Fruit fly (Drosophila melanogaster) whole organism, wandering third instar larva: Measurements from ENCODE around the gene CG13917.

Source experiments
- Abd-B ChIP-seq: fragments of >200 bp; optimal IDR thresholded peaks from 2 replicates; lab custom pipeline; 2017; ENCODE audit warnings: missing biosample characterization, missing genetic modification characterization
- CG32264 ChIP-seq: fragments of 200-800 bp; sonication (Bioruptor generic); optimal IDR thresholded peaks from 2 replicates; lab custom pipeline; 2016; ENCODE audit warnings: missing biosample characterization, missing genetic modification characterization
- CG9705 ChIP-seq: fragments of 200-800 bp; sonication (Bioruptor generic); optimal IDR thresholded peaks from 2 replicates; lab custom pipeline; 2018; ENCODE audit warnings: missing biosample characterization, mild to moderate bottlenecking, missing genetic modification characterization
- CrebA ChIP-seq: fragments of 200-800 bp; sonication (Bioruptor generic); optimal IDR thresholded peaks from 2 replicates; lab custom pipeline; 2016; ENCODE audit warnings: missing biosample characterization, mild to moderate bottlenecking, missing genetic modification characterization, borderline replicate concordance
- Dfd ChIP-seq: fragments of >200 bp; optimal IDR thresholded peaks from 2 replicates; lab custom pipeline; 2017; ENCODE audit warnings: missing biosample characterization, missing genetic modification characterization
- Dif ChIP-seq: fragments of 200-275, 200-300 bp; sonication (Bioruptor generic); optimal IDR thresholded peaks from 2 replicates; lab custom pipeline; 2018; ENCODE audit warnings: missing biosample characterization, missing genetic modification characterization; ENCODE audit not compliant: partially characterized antibody
- GATAd ChIP-seq: sonication (Bioruptor generic); optimal IDR thresholded peaks from 2 replicates; lab custom pipeline; 2016; ENCODE audit warnings: missing biosample characterization, missing genetic modification characterization
- HLH106 ChIP-seq: fragments of 200-800 bp; optimal IDR thresholded peaks from 3 replicates; lab custom pipeline; 2019; ENCODE audit warnings: missing biosample characterization, mild to moderate bottlenecking, missing genetic modification characterization, moderate library complexity
- Hnf4 ChIP-seq: fragments of 200-800 bp; sonication (Bioruptor generic); optimal IDR thresholded peaks from 2 replicates; lab custom pipeline; 2016; ENCODE audit warnings: missing biosample characterization, mild to moderate bottlenecking, missing genetic modification characterization
- Hr78 ChIP-seq: fragments of >200 bp; optimal IDR thresholded peaks from 2 replicates; lab custom pipeline; 2017; ENCODE audit warnings: missing biosample characterization, missing genetic modification characterization
- Hr83 ChIP-seq: fragments of 200-300 bp; sonication (Bioruptor generic); optimal IDR thresholded peaks from 2 replicates; lab custom pipeline; 2016; ENCODE audit warnings: missing biosample characterization, mild to moderate bottlenecking, missing genetic modification characterization, moderate library complexity; ENCODE audit not compliant: poor library complexity, severe bottlenecking
- Jra ChIP-seq: sonication (Bioruptor generic); optimal IDR thresholded peaks from 2 replicates; lab custom pipeline; 2016; ENCODE audit warnings: missing biosample characterization, missing genetic modification characterization
- Mio ChIP-seq: sonication (Bioruptor generic); optimal IDR thresholded peaks from 2 replicates; lab custom pipeline; 2016; ENCODE audit warnings: missing biosample characterization, missing genetic modification characterization
- Myc ChIP-seq: fragments of >200 bp; optimal IDR thresholded peaks from 2 replicates; lab custom pipeline; 2017
- N ChIP-seq: fragments of >200 bp; optimal IDR thresholded peaks from 2 replicates; lab custom pipeline; 2018; ENCODE audit warnings: missing biosample characterization, missing external identifiers, missing genetic modification characterization
- OdsH ChIP-seq: fragments of 200-800 bp; sonication (Bioruptor generic); optimal IDR thresholded peaks from 2 replicates; lab custom pipeline; 2016; ENCODE audit warnings: missing biosample characterization, mild to moderate bottlenecking, missing genetic modification characterization
- Rel ChIP-seq, 2 experiments: fragments of 200-800 bp; sonication (Bioruptor generic) in 1 of 2; optimal IDR thresholded peaks; 2 replicates in 1 of 2; 3 replicates in 1 of 2; lab custom pipeline; 2016 to 2019; ENCODE audit warnings: mild to moderate bottlenecking in 2 of 2, missing biosample characterization in 2 of 2, missing genetic modification characterization in 2 of 2, moderate library complexity in 1 of 2
- Sp1 ChIP-seq: fragments of 200-800 bp; sonication (Bioruptor generic); optimal IDR thresholded peaks from 3 replicates; lab custom pipeline; 2019; ENCODE audit warnings: missing biosample characterization, mild to moderate bottlenecking, missing genetic modification characterization, moderate library complexity
- Vsx2 ChIP-seq: fragments of 200-300, 225-300 bp; sonication (Bioruptor generic); optimal IDR thresholded peaks from 2 replicates; lab custom pipeline; 2018; ENCODE audit warnings: missing biosample characterization, missing genetic modification characterization; ENCODE audit not compliant: partially characterized antibody
- br ChIP-seq: fragments of 200-800 bp; sonication (Bioruptor generic); optimal IDR thresholded peaks from 2 replicates; lab custom pipeline; 2016; ENCODE audit warnings: missing biosample characterization, missing genetic modification characterization
- brk ChIP-seq: fragments of 200-800 bp; sonication (Bioruptor generic); optimal IDR thresholded peaks from 2 replicates; lab custom pipeline; 2016; ENCODE audit warnings: missing biosample characterization, mild to moderate bottlenecking, missing genetic modification characterization
- dl ChIP-seq, 2 experiments: fragments of 175-275, 200-275 bp in 1 of 2; fragments of 200-275 bp in 1 of 2; sonication (Bioruptor generic); optimal IDR thresholded peaks; lab custom pipeline; 2018; ENCODE audit warnings: mild to moderate bottlenecking in 2 of 2, missing biosample characterization in 2 of 2, missing genetic modification characterization in 2 of 2, moderate library complexity in 2 of 2; ENCODE audit not compliant: partially characterized antibody in 2 of 2, insufficient read depth in 1 of 2
- dmrt93B ChIP-seq: fragments of 200-800 bp; sonication (Bioruptor generic); optimal IDR thresholded peaks from 2 replicates; lab custom pipeline; 2018; ENCODE audit warnings: missing biosample characterization, mild to moderate bottlenecking, missing genetic modification characterization
- dsf ChIP-seq: sonication (Bioruptor generic); optimal IDR thresholded peaks from 2 replicates; lab custom pipeline; 2016; ENCODE audit warnings: missing biosample characterization, missing genetic modification characterization, borderline replicate concordance
- ey ChIP-seq: fragments of 200-800 bp; sonication (Bioruptor generic); optimal IDR thresholded peaks from 2 replicates; lab custom pipeline; 2016; ENCODE audit warnings: missing biosample characterization, missing genetic modification characterization
- foxo ChIP-seq, 2 experiments: fragments of 200-800 bp; sonication (Bioruptor generic); optimal IDR thresholded peaks; 2 replicates in 1 of 2; 3 replicates in 1 of 2; lab custom pipeline; 2016 to 2017; ENCODE audit warnings: missing biosample characterization in 2 of 2, missing genetic modification characterization in 2 of 2
- fru ChIP-seq: fragments of 200-800 bp; sonication (Bioruptor generic); optimal IDR thresholded peaks from 3 replicates; lab custom pipeline; 2016; ENCODE audit warnings: missing biosample characterization, mild to moderate bottlenecking, missing genetic modification characterization
- h ChIP-seq: fragments of 200-800 bp; sonication (Bioruptor generic); optimal IDR thresholded peaks from 3 replicates; lab custom pipeline; 2016; ENCODE audit warnings: missing biosample characterization, mild to moderate bottlenecking, missing genetic modification characterization
- jim ChIP-seq: fragments of 175-275, 200-325 bp; sonication (Bioruptor generic); optimal IDR thresholded peaks from 2 replicates; lab custom pipeline; 2016; ENCODE audit warnings: missing biosample characterization, mild to moderate bottlenecking, missing genetic modification characterization
- lola ChIP-seq: fragments of >200 bp; optimal IDR thresholded peaks from 2 replicates; lab custom pipeline; 2017; ENCODE audit warnings: missing biosample characterization, missing genetic modification characterization
- pan ChIP-seq: fragments of >200 bp; optimal IDR thresholded peaks from 2 replicates; lab custom pipeline; 2017
- psq ChIP-seq: fragments of 200-800 bp; sonication (Bioruptor generic); optimal IDR thresholded peaks from 3 replicates; lab custom pipeline; 2017; ENCODE audit warnings: missing biosample characterization, mild to moderate bottlenecking, missing genetic modification characterization, moderate library complexity
- rgr ChIP-seq: fragments of 200-800 bp; sonication (Bioruptor generic); optimal IDR thresholded peaks from 3 replicates; lab custom pipeline; 2016; ENCODE audit warnings: missing biosample characterization, mild to moderate bottlenecking, missing genetic modification characterization
- sage ChIP-seq: fragments of 200-800 bp; sonication (Bioruptor generic); optimal IDR thresholded peaks from 2 replicates; lab custom pipeline; 2016; ENCODE audit warnings: missing biosample characterization, mild to moderate bottlenecking, missing genetic modification characterization
- sv ChIP-seq: fragments of 200-800 bp; sonication (Bioruptor generic); optimal IDR thresholded peaks from 3 replicates; lab custom pipeline; 2016; ENCODE audit warnings: missing biosample characterization, missing genetic modification characterization
- tai ChIP-seq: sonication (Bioruptor generic); optimal IDR thresholded peaks from 2 replicates; lab custom pipeline; 2016; ENCODE audit warnings: missing biosample characterization, missing genetic modification characterization
- usp ChIP-seq: fragments of >200 bp; optimal IDR thresholded peaks from 2 replicates; lab custom pipeline; 2017; ENCODE audit warnings: missing biosample characterization, missing genetic modification characterization
- woc ChIP-seq: sonication (Bioruptor generic); optimal IDR thresholded peaks from 2 replicates; lab custom pipeline; 2016; ENCODE audit warnings: missing biosample characterization, mild to moderate bottlenecking, missing genetic modification characterization

The CG13917 gene

DNA sequence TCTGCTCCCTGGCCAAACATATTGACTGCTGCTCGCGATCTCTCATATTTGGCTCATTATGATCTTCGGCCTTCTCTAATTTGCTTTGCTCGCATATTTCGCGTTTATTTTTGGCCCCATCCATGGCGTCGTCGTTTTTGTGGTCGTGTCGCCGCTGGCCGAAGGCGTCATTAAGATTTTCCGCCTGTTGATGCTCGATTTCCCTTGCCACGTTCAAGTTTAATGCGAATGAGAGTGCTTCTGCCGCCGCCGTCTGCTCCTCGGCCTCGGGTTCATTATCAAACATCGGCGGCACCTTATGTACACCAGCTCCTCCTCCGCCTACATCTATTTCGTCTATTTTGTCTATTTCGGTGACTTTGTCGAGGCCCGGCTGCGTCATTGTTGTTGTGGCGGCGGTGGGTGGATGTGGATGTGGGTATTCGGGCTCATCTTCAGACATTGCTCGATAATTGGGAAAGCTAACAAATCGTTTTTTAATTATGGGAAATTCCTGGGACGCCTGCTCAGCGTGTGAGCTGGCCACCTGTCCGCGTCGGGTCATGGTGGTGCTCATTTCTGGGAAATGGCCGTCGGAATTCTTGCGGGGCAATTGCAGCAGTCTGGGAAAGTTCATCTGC is 38.1 kb downstream of the CG13917 start:
- no peak for TF ChIP-seq Hr83 (GFP tag; lab: Kevin White, UChicago)
- no peak for TF ChIP-seq ey
- no peak for TF ChIP-seq tai
- no peak for TF ChIP-seq CG9705 (GFP tag; lab: Kevin White, UChicago)
- no peak for TF ChIP-seq brk
- TF ChIP-seq GATAd (GFP tag; lab: Kevin White, UChicago): no peak
- no peak for TF ChIP-seq Hr78 (GFP tag; lab: Kevin White, UChicago)
- no peak for TF ChIP-seq Rel (GFP tag; optimal IDR thresholded peaks at IDR 0.05; lab: Kevin White, UChicago)
- TF ChIP-seq Rel (tag; optimal IDR thresholded peaks at IDR 0.05; lab: Kevin White, UChicago): no peak
- TF ChIP-seq psq (GFP tag; lab: Kevin White, UChicago): no peak
- TF ChIP-seq OdsH (GFP tag; lab: Kevin White, UChicago): no peak
- TF ChIP-seq dsf (GFP tag; lab: Kevin White, UChicago): no peak
- no peak for TF ChIP-seq dmrt93B (GFP tag; lab: Kevin White, UChicago)
- TF ChIP-seq sage (GFP tag; lab: Kevin White, UChicago): no peak
- no peak for TF ChIP-seq Hnf4 (GFP tag; lab: Kevin White, UChicago)
- no peak for TF ChIP-seq Myc (lab: Kevin White, UChicago)
- TF ChIP-seq h: no peak

DNA sequence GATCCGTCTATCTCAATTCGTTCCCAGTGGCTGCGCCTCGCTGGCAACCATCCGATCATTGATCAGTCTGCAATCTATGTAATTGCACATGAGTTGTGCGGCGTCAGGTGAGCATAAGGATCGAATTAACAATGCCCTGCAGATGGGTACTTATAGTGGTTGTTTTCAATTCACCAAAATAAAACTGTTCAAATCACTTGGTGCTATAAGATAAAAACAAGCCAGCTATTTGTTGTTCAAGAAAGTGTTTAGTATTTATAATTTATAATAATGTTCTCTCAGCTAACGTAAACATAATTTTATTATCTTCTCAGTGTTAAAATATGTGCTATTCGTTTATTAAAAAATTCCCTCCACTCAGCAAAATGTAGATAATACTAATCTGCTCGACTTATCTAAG is 39.2 kb downstream of the CG13917 start, which contains the start of gene CG12105:
Gene CG12105 (minus strand): TSS at position 101 of the 400 bp plus-strand sequence.
- TF ChIP-seq CG32264 (GFP tag; lab: Kevin White, UChicago): no peak
- no peak for TF ChIP-seq woc (GFP tag; lab: Kevin White, UChicago)
- TF ChIP-seq N (GFP tag; lab: Kevin White, UChicago): no peak
- TF ChIP-seq Rel (GFP tag; optimal IDR thresholded peaks at IDR 0.05; lab: Kevin White, UChicago): no peak
- TF ChIP-seq Rel (tag; optimal IDR thresholded peaks at IDR 0.05; lab: Kevin White, UChicago): no peak

DNA sequence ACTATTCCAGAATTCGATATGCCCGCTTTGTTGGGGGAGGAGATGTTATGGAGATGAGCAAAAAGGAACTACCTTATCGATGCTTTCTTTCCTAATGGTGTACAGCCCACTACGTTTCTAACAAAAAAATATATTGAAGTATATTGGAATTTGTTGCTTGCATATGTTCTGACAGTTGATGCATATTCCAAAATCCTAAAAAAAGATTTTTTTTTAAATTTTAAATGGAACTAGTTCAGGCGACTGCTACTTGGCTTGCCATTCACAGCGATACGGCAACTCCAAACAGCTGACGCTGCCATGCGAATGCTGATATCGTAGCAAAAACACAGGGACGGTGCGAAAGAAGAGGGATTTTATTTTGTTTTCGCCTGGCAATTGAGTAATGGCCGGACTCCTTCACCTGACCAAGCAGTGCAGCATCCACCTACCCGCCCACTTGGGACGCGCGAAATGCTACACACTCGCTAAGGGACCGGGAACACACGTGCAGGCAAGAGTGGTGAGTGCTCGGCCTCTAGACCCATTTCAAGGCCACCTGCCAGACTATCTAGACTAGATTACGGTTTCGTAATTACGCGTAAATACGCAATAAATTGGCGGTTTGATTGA is 41.7 kb downstream of the CG13917 start, which contains the start of the genes CG13926, ABCB7 and CG33230:
Gene CG13926 (minus strand): TSS at position 43 of the 612 bp plus-strand sequence.
Gene ABCB7 (plus strand): TSS at position 299 of the 612 bp plus-strand sequence.
Gene CG33230 (plus strand): TSS at position 299 of the 612 bp plus-strand sequence.
- peak; percentile 46 for TF ChIP-seq OdsH (GFP tag; lab: Kevin White, UChicago)
- no peak for TF ChIP-seq Rel (GFP tag; optimal IDR thresholded peaks at IDR 0.05; lab: Kevin White, UChicago)
- peak; percentile 35 for TF ChIP-seq Rel (tag; optimal IDR thresholded peaks at IDR 0.05; lab: Kevin White, UChicago)
- no peak for TF ChIP-seq CG9705 (GFP tag; lab: Kevin White, UChicago)
- no peak for TF ChIP-seq pan
- TF ChIP-seq Hnf4 (GFP tag; lab: Kevin White, UChicago): no peak
- no peak for TF ChIP-seq jim (GFP tag; lab: Kevin White, UChicago)
- peak; percentile 58 for TF ChIP-seq fru (GFP tag; lab: Kevin White, UChicago)
- TF ChIP-seq dmrt93B (GFP tag; lab: Kevin White, UChicago): no peak
- TF ChIP-seq Vsx2 (GFP tag; lab: Kevin White, UChicago): no peak
- no peak for TF ChIP-seq brk
- TF ChIP-seq psq (GFP tag; lab: Kevin White, UChicago): no peak
- TF ChIP-seq dl (GFP tag; optimal IDR thresholded peaks at IDR 0.05; lab: Kevin White, UChicago; ENCODE audit: insufficient read depth in 1 of 2, partially characterized antibody in 2 of 2): no peak
- TF ChIP-seq Jra (GFP tag; lab: Kevin White, UChicago): no peak
- no peak for TF ChIP-seq Hr78 (GFP tag; lab: Kevin White, UChicago)
- peak; percentile 64 for TF ChIP-seq h
- TF ChIP-seq sv: no peak
- TF ChIP-seq Abd-B: no peak
- peak; percentile 59 for TF ChIP-seq HLH106 (tag; lab: Kevin White, UChicago)
- TF ChIP-seq foxo (GFP tag; optimal IDR thresholded peaks at IDR 0.05; lab: Kevin White, UChicago): peak in 1 of 2 experiments; percentile 66
- TF ChIP-seq CG32264 (GFP tag; lab: Kevin White, UChicago): no peak
- peak; percentile 47 for TF ChIP-seq Hr83 (GFP tag; lab: Kevin White, UChicago)
- TF ChIP-seq ey: peak; percentile 43
- TF ChIP-seq woc (GFP tag; lab: Kevin White, UChicago): peak; percentile 88
- no peak for TF ChIP-seq Mio
- TF ChIP-seq Dfd: no peak
- TF ChIP-seq GATAd (GFP tag; lab: Kevin White, UChicago): no peak
- TF ChIP-seq rgr (GFP tag; lab: Kevin White, UChicago): peak; percentile 46
- TF ChIP-seq usp (GFP tag; lab: Kevin White, UChicago): no peak
- TF ChIP-seq CrebA (GFP tag; lab: Kevin White, UChicago): no peak
- no peak for TF ChIP-seq sage (GFP tag; lab: Kevin White, UChicago)
- no peak for TF ChIP-seq Dif (GFP tag; lab: Kevin White, UChicago)
- TF ChIP-seq Sp1 (GFP tag; lab: Kevin White, UChicago): peak; percentile 31
- no peak for TF ChIP-seq dsf (GFP tag; lab: Kevin White, UChicago)
- TF ChIP-seq Myc (lab: Kevin White, UChicago): peak; percentile 88
- TF ChIP-seq br (GFP tag; lab: Kevin White, UChicago): peak; percentile 8
- no peak for TF ChIP-seq N (GFP tag; lab: Kevin White, UChicago)
- TF ChIP-seq lola (GFP tag; lab: Kevin White, UChicago): no peak
- no peak for TF ChIP-seq tai
- TF ChIP-seq, all 38 proteins: peak for 13
